Fruit fly (Drosophila melanogaster) whole organism, pupa: Measurements from ENCODE around the gene Hph.

Experiments used
- CG10348 ChIP-seq: fragments of 200-800 bp; sonication (Bioruptor generic); IDR thresholded peaks from 2 replicates; pipeline ENCODE4 v1.3.6; 2022; ENCODE audit warnings: missing biosample characterization, missing genetic modification characterization
- CG12605 ChIP-seq: fragments of 200-800 bp; sonication (Bioruptor generic); IDR thresholded peaks from 2 replicates; pipeline ENCODE4 v1.3.6; 2022; ENCODE audit warnings: missing biosample characterization, missing genetic modification characterization
- CG13204 ChIP-seq: fragments of 200-800 bp; sonication (Bioruptor generic); optimal IDR thresholded peaks from 2 replicates; lab custom pipeline; 2018; ENCODE audit warnings: missing biosample characterization, mild to moderate bottlenecking, missing genetic modification characterization, moderate library complexity
- CG14655 ChIP-seq: fragments of 200-800 bp; sonication (Bioruptor generic); optimal IDR thresholded peaks from 3 replicates; lab custom pipeline; 2017; ENCODE audit warnings: mild to moderate bottlenecking, missing biosample characterization, missing genetic modification reagents, missing genetic modification characterization
- CG15710 ChIP-seq: fragments of 200-800 bp; sonication (Bioruptor generic); optimal IDR thresholded peaks from 2 replicates; lab custom pipeline; 2018; ENCODE audit warnings: missing biosample characterization, mild to moderate bottlenecking, missing genetic modification characterization, moderate library complexity
- CG17806 ChIP-seq: fragments of 200-800 bp; sonication (Bioruptor generic); optimal IDR thresholded peaks from 2 replicates; lab custom pipeline; 2018; ENCODE audit warnings: missing biosample characterization, mild to moderate bottlenecking, missing genetic modification characterization, moderate library complexity
- CG32121 ChIP-seq: fragments of 200-800 bp; sonication (Bioruptor generic); IDR thresholded peaks from 2 replicates; pipeline ENCODE4 v1.3.6; 2022; ENCODE audit warnings: missing biosample characterization, missing genetic modification characterization
- CG34367 ChIP-seq: fragments of 200-800 bp; sonication (Bioruptor generic); optimal IDR thresholded peaks from 2 replicates; lab custom pipeline; 2018; ENCODE audit warnings: missing biosample characterization, mild to moderate bottlenecking, missing genetic modification characterization
- CG4496 ChIP-seq: fragments of 200-800 bp; sonication (Bioruptor generic); IDR thresholded peaks from 3 replicates; pipeline ENCODE4 v1.3.6; 2022; ENCODE audit warnings: missing biosample characterization, missing genetic modification characterization
- CG8159 ChIP-seq: fragments of 200-800 bp; sonication (Bioruptor generic); optimal IDR thresholded peaks from 3 replicates; lab custom pipeline; 2018; ENCODE audit warnings: missing biosample characterization, mild to moderate bottlenecking, missing genetic modification characterization, moderate library complexity
- CG8301 ChIP-seq: fragments of 200-800 bp; sonication (Bioruptor generic); optimal IDR thresholded peaks from 2 replicates; lab custom pipeline; 2018; ENCODE audit warnings: missing biosample characterization, mild to moderate bottlenecking, missing genetic modification characterization
- CG9948 ChIP-seq: fragments of 200-800 bp; sonication (Bioruptor generic); optimal IDR thresholded peaks from 2 replicates; lab custom pipeline; 2018; ENCODE audit warnings: missing biosample characterization, mild to moderate bottlenecking, missing genetic modification characterization, moderate library complexity
- D1 ChIP-seq: fragments of 200-800 bp; sonication (Bioruptor generic); optimal IDR thresholded peaks from 2 replicates; lab custom pipeline; 2018; ENCODE audit warnings: missing biosample characterization, mild to moderate bottlenecking, missing genetic modification characterization, moderate library complexity
- EcR ChIP-seq: fragments of 200-800 bp; sonication (Bioruptor generic); optimal IDR thresholded peaks from 3 replicates; lab custom pipeline; 2019; ENCODE audit warnings: missing biosample characterization, missing genetic modification characterization, mild to moderate bottlenecking, moderate library complexity, missing genetic modification reagents
- Ets98B ChIP-seq: fragments of 200-800 bp; sonication (Bioruptor generic); IDR thresholded peaks from 2 replicates; pipeline ENCODE4 v1.3.6; 2022; ENCODE audit warnings: missing biosample characterization, missing genetic modification characterization
- Pif1A ChIP-seq: fragments of 200-800 bp; sonication (Bioruptor generic); optimal IDR thresholded peaks from 3 replicates; lab custom pipeline; 2016; ENCODE audit warnings: missing biosample characterization, missing genetic modification characterization
- Pif1B ChIP-seq: fragments of 200-800 bp; sonication (Bioruptor generic); optimal IDR thresholded peaks from 3 replicates; lab custom pipeline; 2016; ENCODE audit warnings: missing biosample characterization, missing genetic modification characterization
- Snoo ChIP-seq: fragments of 200-800 bp; sonication (Bioruptor generic); optimal IDR thresholded peaks from 3 replicates; lab custom pipeline; 2017; ENCODE audit warnings: missing biosample characterization, mild to moderate bottlenecking, missing genetic modification characterization, inconsistent platforms
- fd96Ca ChIP-seq: fragments of 200-800 bp; sonication (Bioruptor generic); IDR thresholded peaks from 3 replicates; pipeline ENCODE4 v1.3.6; 2022; ENCODE audit warnings: missing biosample characterization, missing genetic modification characterization
- gl ChIP-seq: fragments of 200-800 bp; sonication (Bioruptor generic); optimal IDR thresholded peaks from 2 replicates; lab custom pipeline; 2018; ENCODE audit warnings: missing biosample characterization, mild to moderate bottlenecking, missing genetic modification characterization
- rn ChIP-seq: fragments of 200-800 bp; sonication (Bioruptor generic); IDR thresholded peaks from 2 replicates; pipeline ENCODE4 v1.3.6; 2022; ENCODE audit warnings: missing biosample characterization, missing genetic modification characterization

Gene Hph

dm6 chr3R:5281094-5281493, 24.3 kb downstream of the Hph start:
- TF ChIP-seq CG4496 (GFP tag; lab: Robert Waterston, UW) (peak; percentile 60; the same call in 2 of the 3 replicates), EcR (peak; percentile 63), CG9948 (tag; lab: Kevin White, UChicago) (no peak), Ets98B (GFP tag; lab: Robert Waterston, UW) (no peak; the same call in 1 of the 2 replicates), Pif1A (GFP tag; lab: Kevin White, UChicago) (peak; percentile 34), CG13204 (GFP tag; lab: Kevin White, UChicago) (peak; percentile 13), CG12605 (GFP tag; lab: Robert Waterston, UW) (peak; percentile 55), CG15710 (tag; lab: Kevin White, UChicago) (no peak), CG8159 (tag; lab: Kevin White, UChicago) (no peak), Snoo (tag; lab: Kevin White, UChicago) (peak; percentile 33), CG32121 (GFP tag; lab: Robert Waterston, UW) (peak; percentile 33; the same call in 1 of the 2 replicates), CG8301 (no peak), fd96Ca (GFP tag; lab: Robert Waterston, UW) (peak; percentile 49; the same call in 1 of the 3 replicates)

DNA sequence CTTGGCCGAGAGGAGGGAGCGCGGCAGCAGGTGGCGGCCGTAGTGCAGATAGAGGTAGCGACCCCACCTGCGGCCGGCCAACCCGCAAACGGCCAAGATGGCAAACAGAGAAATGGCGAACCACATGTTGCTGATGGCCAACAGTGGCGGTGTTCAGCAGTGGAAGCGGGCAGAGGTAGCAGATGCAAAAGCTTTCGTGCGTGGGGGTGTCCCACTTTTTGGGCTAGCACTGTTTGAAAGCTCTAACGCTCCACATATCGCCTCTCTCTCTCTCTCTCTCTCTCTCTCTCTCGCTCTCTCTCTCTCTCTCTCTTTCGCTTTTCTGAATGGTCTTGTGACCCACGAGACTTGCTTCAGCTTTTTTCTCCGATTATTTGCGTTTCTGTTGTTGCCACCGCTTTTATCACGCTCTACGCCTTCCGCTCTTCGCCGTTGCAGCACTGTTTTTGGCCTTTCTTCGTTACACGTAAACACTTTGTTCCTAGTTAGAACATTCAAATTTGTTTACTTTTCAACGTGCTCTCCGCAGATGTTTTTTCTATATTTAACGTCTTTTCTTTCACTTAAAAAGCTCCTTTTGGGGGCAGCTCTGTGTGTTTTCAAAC, 26.0 kb downstream of the Hph start:
- no peak for TF ChIP-seq gl (tag; lab: Kevin White, UChicago)
- TF ChIP-seq CG12605 (GFP tag; lab: Robert Waterston, UW): peak; percentile 95
- no peak for TF ChIP-seq CG8159 (tag; lab: Kevin White, UChicago)
- TF ChIP-seq CG17806 (tag; lab: Kevin White, UChicago): no peak
- peak; percentile 72 for TF ChIP-seq Ets98B (GFP tag; lab: Robert Waterston, UW)
- TF ChIP-seq fd96Ca (GFP tag; lab: Robert Waterston, UW): peak; percentile 69; the same call in 1 of the 3 replicates
- no peak for TF ChIP-seq CG14655 (GFP tag; lab: Kevin White, UChicago)
- no peak for TF ChIP-seq CG10348 (GFP tag; lab: Robert Waterston, UW)
- no peak for TF ChIP-seq Pif1B (GFP tag; lab: Kevin White, UChicago)
- peak; percentile 76 for TF ChIP-seq CG13204 (GFP tag; lab: Kevin White, UChicago)
- TF ChIP-seq CG4496 (GFP tag; lab: Robert Waterston, UW): peak; percentile 74
- TF ChIP-seq EcR: peak; percentile 17

dm6 chr3R:5283360-5283963, 26.6 kb downstream of the Hph start:
- 0 out of 2 replicates have a peak, but pooled peaks have one; percentile 56 for TF ChIP-seq CG10348 (GFP tag; lab: Robert Waterston, UW)
- TF ChIP-seq Pif1B (GFP tag; lab: Kevin White, UChicago): peak; percentile 83
- peak; percentile 92 for TF ChIP-seq fd96Ca (GFP tag; lab: Robert Waterston, UW)
- peak; percentile 83 for TF ChIP-seq CG32121 (GFP tag; lab: Robert Waterston, UW)
- peak; percentile 66 for TF ChIP-seq CG12605 (GFP tag; lab: Robert Waterston, UW)
- peak; percentile 94 for TF ChIP-seq CG8301
- TF ChIP-seq CG15710 (tag; lab: Kevin White, UChicago): peak; percentile 80
- TF ChIP-seq Pif1A (GFP tag; lab: Kevin White, UChicago): peak; percentile 83
- peak; percentile 86 for TF ChIP-seq CG4496 (GFP tag; lab: Robert Waterston, UW)
- TF ChIP-seq CG17806 (tag; lab: Kevin White, UChicago): peak; percentile 84
- peak; percentile 88 for TF ChIP-seq CG9948 (tag; lab: Kevin White, UChicago)
- peak; percentile 60 for TF ChIP-seq gl (tag; lab: Kevin White, UChicago)
- TF ChIP-seq CG13204 (GFP tag; lab: Kevin White, UChicago): no peak
- TF ChIP-seq EcR: no peak
- TF ChIP-seq CG8159 (tag; lab: Kevin White, UChicago): peak; percentile 85
- peak; percentile 95 for TF ChIP-seq CG14655 (GFP tag; lab: Kevin White, UChicago)
- peak; percentile 62 for TF ChIP-seq D1 (tag; lab: Kevin White, UChicago)
- peak; percentile 83 for TF ChIP-seq Snoo (tag; lab: Kevin White, UChicago)
- TF ChIP-seq rn: peak; percentile 74
- peak; percentile 70; the same call in 1 of the 2 replicates for TF ChIP-seq Ets98B (GFP tag; lab: Robert Waterston, UW)
- TF ChIP-seq CG34367 (tag; lab: Kevin White, UChicago): peak; percentile 76

- TF ChIP-seq CG17806 (tag; lab: Kevin White, UChicago): no peak
- TF ChIP-seq CG4496 (GFP tag; lab: Robert Waterston, UW): no peak
- no peak for TF ChIP-seq Pif1A (GFP tag; lab: Kevin White, UChicago)
- TF ChIP-seq Pif1B (GFP tag; lab: Kevin White, UChicago): no peak
- TF ChIP-seq CG14655 (GFP tag; lab: Kevin White, UChicago): no peak
- TF ChIP-seq Snoo (tag; lab: Kevin White, UChicago): no peak
- no peak for TF ChIP-seq CG8301
- TF ChIP-seq CG8159 (tag; lab: Kevin White, UChicago): no peak
These were observed 29.1 kb downstream of the Hph start for dm6 chr3R:5285937-5286336.

- TF ChIP-seq Ets98B (GFP tag; lab: Robert Waterston, UW) (peak; percentile 31; the same call in 1 of the 2 replicates), CG13204 (GFP tag; lab: Kevin White, UChicago) (no peak), CG32121 (GFP tag; lab: Robert Waterston, UW) (0 out of 2 replicates have a peak, but pooled peaks have one; percentile 23), CG8159 (tag; lab: Kevin White, UChicago) (no peak), CG17806 (tag; lab: Kevin White, UChicago) (no peak), EcR (no peak), CG4496 (GFP tag; lab: Robert Waterston, UW) (no peak), fd96Ca (GFP tag; lab: Robert Waterston, UW) (peak; percentile 54; the same call in 2 of the 3 replicates)
These were observed 30.2 kb downstream of the Hph start for dm6 chr3R:5286918-5287636.
